Worm (Caenorhabditis elegans): ENCODE results near the gene srx-95.

The srx-95 gene

DNA sequence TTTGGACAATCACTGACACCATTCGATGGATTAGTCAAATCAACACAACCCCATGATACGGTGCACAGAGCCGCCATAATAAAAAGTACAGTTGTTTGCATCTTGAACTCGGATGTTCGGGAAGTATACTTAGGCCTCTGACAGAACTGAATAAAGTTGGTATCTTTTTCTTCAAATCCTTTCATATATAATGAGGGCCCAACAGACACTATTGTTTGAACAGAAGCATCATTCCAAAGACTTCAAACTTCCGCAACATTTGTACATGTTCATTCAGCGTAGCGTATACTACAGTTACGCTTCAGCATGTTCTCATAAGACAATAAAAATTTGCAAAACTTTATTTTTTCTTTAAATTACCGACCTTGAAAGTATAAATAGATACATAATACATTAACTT lies 2.5 kb downstream of the srx-95 start, which contains the start of gene F41G3.19:
Gene F41G3.19 (minus strand): TSS at position 101 of the 400 bp plus-strand sequence.
- TF ChIP-seq lsy-2 (tag; optimal IDR thresholded peaks at IDR 0.05) (no peak), rnt-1 (tag; optimal IDR thresholded peaks at IDR 0.05) (no peak), ceh-88 (GFP tag; IDR thresholded peaks at IDR 0.05) (no peak), hpl-2 (GFP tag; optimal IDR thresholded peaks at IDR 0.05) (no peak), mdl-1 (tag; optimal IDR thresholded peaks at IDR 0.05) (no peak), vab-15 (tag; optimal IDR thresholded peaks at IDR 0.05) (no peak), sox-4 (tag; optimal IDR thresholded peaks at IDR 0.05) (no peak), nhr-237 (tag; optimal IDR thresholded peaks at IDR 0.05) (no peak), nhr-71 (tag; optimal IDR thresholded peaks at IDR 0.05) (no peak), nhr-90 (tag; optimal IDR thresholded peaks at IDR 0.05; ENCODE audit: poor library complexity) (no peak), nhr-85 (tag) (no peak)

DNA sequence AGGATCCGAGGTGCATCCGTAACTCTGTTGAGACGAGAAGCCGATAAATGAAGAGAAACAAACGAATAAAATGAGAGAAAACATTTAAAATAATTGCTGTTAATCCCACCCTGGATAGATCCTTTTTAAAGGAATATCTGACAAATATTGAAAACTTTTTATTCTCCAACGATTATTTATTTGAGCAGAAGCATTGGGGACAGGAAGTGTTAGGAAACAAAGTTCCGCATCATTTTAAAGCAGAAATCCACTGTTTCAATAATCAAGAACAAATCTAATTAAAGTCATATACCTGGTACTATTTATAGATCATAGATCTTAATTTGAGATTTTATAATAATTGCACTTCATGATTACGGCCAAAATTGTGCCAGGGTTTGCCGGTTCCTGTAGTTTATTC lies 3.6 kb downstream of the srx-95 start, which contains the start of gene F41G3.20:
Gene F41G3.20 (minus strand): TSS at position 101 of the 400 bp plus-strand sequence.
- TF ChIP-seq lin-15B (tag; optimal IDR thresholded peaks at IDR 0.05) (no peak), pag-3 (tag; optimal IDR thresholded peaks at IDR 0.05; ENCODE audit: borderline replicate concordance, insufficient read depth) (no peak), ets-5 (GFP tag; IDR thresholded peaks at IDR 0.05) (no peak), aly-2 (tag; optimal IDR thresholded peaks at IDR 0.05) (no peak), zag-1 (tag; optimal IDR thresholded peaks at IDR 0.05) (no peak), alr-1 (tag; optimal IDR thresholded peaks at IDR 0.05; ENCODE audit: borderline replicate concordance) (no peak), C16A3.4 (tag; optimal IDR thresholded peaks at IDR 0.05) (no peak), nhr-71 (tag; optimal IDR thresholded peaks at IDR 0.05) (no peak), ceh-88 (GFP tag; IDR thresholded peaks at IDR 0.05) (no peak), fkh-4 (tag; optimal IDR thresholded peaks at IDR 0.05; ENCODE audit: borderline replicate concordance) (no peak), fkh-8 (tag; optimal IDR thresholded peaks at IDR 0.05) (no peak), unc-62 (GFP tag; optimal IDR thresholded peaks at IDR 0.05) (no peak), dsc-1 (tag; optimal IDR thresholded peaks at IDR 0.05) (no peak), dpl-1 (GFP tag; optimal IDR thresholded peaks at IDR 0.05) (no peak), tbx-2 (tag; optimal IDR thresholded peaks at IDR 0.05) (no peak), grh-1 (GFP tag; IDR thresholded peaks at IDR 0.05) (no peak), nhr-237 (tag; optimal IDR thresholded peaks at IDR 0.05) (no peak), ztf-11 (tag; optimal IDR thresholded peaks at IDR 0.05) (no peak)

- no peak for TF ChIP-seq jun-1 (tag; optimal IDR thresholded peaks at IDR 0.05)
- TF ChIP-seq egl-13 (tag; optimal IDR thresholded peaks at IDR 0.05), result no peak
- TF ChIP-seq ztf-4 (tag; optimal IDR thresholded peaks at IDR 0.05), result no peak
- no peak for TF ChIP-seq lin-14 (GFP tag; optimal IDR thresholded peaks at IDR 0.05)
Measured at ce11 chrII:6749422-6749821, 5.1 kb downstream of the srx-95 start, which contains the start of gene F41G3.10. Gene F41G3.10 (minus strand): TSS chrII:6749522.

- no peak for TF ChIP-seq pag-3 (tag; optimal IDR thresholded peaks at IDR 0.05; ENCODE audit: borderline replicate concordance, insufficient read depth)
- no peak for TF ChIP-seq nhr-19 (GFP tag; conservative IDR thresholded peaks at IDR 0.05)
- TF ChIP-seq fkh-10 (GFP tag; optimal IDR thresholded peaks at IDR 0.05), result no peak
- TF ChIP-seq swsn-7 (tag; optimal IDR thresholded peaks at IDR 0.05), result no peak
- TF ChIP-seq nhr-12 (tag; optimal IDR thresholded peaks at IDR 0.05), result no peak
- TF ChIP-seq nhr-71 (tag; optimal IDR thresholded peaks at IDR 0.05), result no peak
- no peak for TF ChIP-seq lin-35 (GFP tag; optimal IDR thresholded peaks at IDR 0.05)
- no peak for TF ChIP-seq jun-1 (tag; optimal IDR thresholded peaks at IDR 0.05)
- no peak for TF ChIP-seq nhr-237 (tag; optimal IDR thresholded peaks at IDR 0.05)
- TF ChIP-seq hlh-4 (tag; optimal IDR thresholded peaks at IDR 0.05), result no peak
- TF ChIP-seq efl-1 (optimal IDR thresholded peaks at IDR 0.05), result no peak
- TF ChIP-seq efl-1 (GFP tag; optimal IDR thresholded peaks at IDR 0.05 in 1 of 2), result no peak
Measured at ce11 chrII:6746404-6746803, 8.2 kb downstream of the srx-95 start, which contains the start of gene F41G3.5. Gene F41G3.5 (plus strand): TSS chrII:6746704.
